Fruit fly (Drosophila melanogaster) whole organism, embryonic: ENCODE results near the gene Cdk1.

Source experiments
- Aef1 ChIP-seq: fragments of 200-800 bp; sonication (Bioruptor generic); IDR thresholded peaks from 3 replicates; pipeline ENCODE4 v1.3.6; 2022; ENCODE audit warnings: missing biosample characterization, missing genetic modification characterization
- CG1024 ChIP-seq: fragments of 200-800 bp; sonication (Bioruptor generic); IDR thresholded peaks from 2 replicates; pipeline ENCODE4 v1.3.6; 2022; ENCODE audit warnings: missing biosample characterization, missing genetic modification characterization
- CG11093 ChIP-seq: fragments of 200-800 bp; sonication (Bioruptor generic); IDR thresholded peaks from 3 replicates; pipeline ENCODE4 v1.3.6; 2022; ENCODE audit warnings: missing biosample characterization, missing genetic modification characterization
- CG11695 ChIP-seq: fragments of 200-800 bp; sonication (Bioruptor generic); IDR thresholded peaks from 3 replicates; pipeline ENCODE4 v1.3.6; 2022; ENCODE audit warnings: missing biosample characterization, missing genetic modification characterization
- CG15269 ChIP-seq: fragments of 200-800 bp; sonication (Bioruptor generic); optimal IDR thresholded peaks from 2 replicates; lab custom pipeline; 2018; ENCODE audit warnings: missing biosample characterization, mild to moderate bottlenecking, missing genetic modification characterization, moderate library complexity
- CG17829 ChIP-seq: fragments of 200-800 bp; optimal IDR thresholded peaks from 2 replicates; lab custom pipeline; 2019; ENCODE audit warnings: missing biosample characterization, mild to moderate bottlenecking, missing genetic modification characterization, moderate library complexity
- CG18599 ChIP-seq: fragments of 200-800 bp; sonication (Bioruptor generic); optimal IDR thresholded peaks from 3 replicates; lab custom pipeline; 2017; ENCODE audit warnings: missing biosample characterization, missing genetic modification characterization, mild to moderate bottlenecking, moderate library complexity, missing genetic modification reagents
- CG2202 ChIP-seq: fragments of 200-800 bp; sonication (Bioruptor generic); optimal IDR thresholded peaks from 2 replicates; lab custom pipeline; 2018; ENCODE audit warnings: missing biosample characterization, mild to moderate bottlenecking, missing genetic modification characterization
- CG34224 ChIP-seq: fragments of 200-800 bp; sonication (Bioruptor generic); IDR thresholded peaks from 3 replicates; pipeline ENCODE4 v1.3.6; 2022; ENCODE audit warnings: missing biosample characterization, missing genetic modification characterization; ENCODE audit not compliant: partially characterized antibody
- CG4282 ChIP-seq: fragments of 200-800 bp; sonication (Bioruptor generic); optimal IDR thresholded peaks from 2 replicates; lab custom pipeline; 2016; ENCODE audit warnings: missing biosample characterization, missing genetic modification characterization
- CG4617 ChIP-seq: fragments of 200-800 bp; sonication (Bioruptor generic); optimal IDR thresholded peaks from 3 replicates; lab custom pipeline; 2016; ENCODE audit warnings: missing biosample characterization, missing genetic modification characterization, borderline replicate concordance
- CG5953 ChIP-seq: fragments of 200-800 bp; sonication (Bioruptor generic); IDR thresholded peaks from 2 replicates; pipeline ENCODE4 v1.3.6; 2022; ENCODE audit warnings: missing biosample characterization, missing genetic modification characterization
- CG7745 ChIP-seq: fragments of 200-800 bp; sonication (Bioruptor generic); optimal IDR thresholded peaks from 2 replicates; lab custom pipeline; 2018; ENCODE audit warnings: missing biosample characterization, mild to moderate bottlenecking, missing genetic modification characterization, moderate library complexity
- CG7839 ChIP-seq: fragments of 200-800 bp; sonication (Bioruptor generic); optimal IDR thresholded peaks from 3 replicates; lab custom pipeline; 2018; ENCODE audit warnings: missing biosample characterization, mild to moderate bottlenecking, missing genetic modification characterization, moderate library complexity
- CG8944 ChIP-seq: fragments of 200-800 bp; sonication (Bioruptor generic); optimal IDR thresholded peaks from 3 replicates; lab custom pipeline; 2016; ENCODE audit warnings: missing biosample characterization, missing genetic modification characterization
- CG9797 ChIP-seq: fragments of 200-800 bp; sonication (Bioruptor generic); optimal IDR thresholded peaks from 3 replicates; lab custom pipeline; 2018; ENCODE audit warnings: missing biosample characterization, mild to moderate bottlenecking, missing genetic modification characterization
- CG9817 ChIP-seq: fragments of 200-800 bp; sonication (Bioruptor generic); optimal IDR thresholded peaks from 2 replicates; lab custom pipeline; 2018; ENCODE audit warnings: missing biosample characterization, mild to moderate bottlenecking, missing genetic modification characterization, moderate library complexity
- CrebB ChIP-seq: fragments of 200-800 bp; sonication (Bioruptor generic); optimal IDR thresholded peaks from 3 replicates; lab custom pipeline; 2018; ENCODE audit warnings: missing biosample characterization, mild to moderate bottlenecking, missing genetic modification characterization
- Dref ChIP-seq: fragments of 200-800 bp; sonication (Bioruptor generic); IDR thresholded peaks from 2 replicates; pipeline ENCODE4 v1.3.6; 2022; ENCODE audit warnings: missing biosample characterization, missing genetic modification characterization
- Drgx ChIP-seq: fragments of 200-800 bp; sonication (Bioruptor generic); IDR thresholded peaks from 2 replicates; pipeline ENCODE4 v1.3.6; 2022; ENCODE audit warnings: missing biosample characterization, missing genetic modification characterization
- ERR ChIP-seq: fragments of 200-800 bp; sonication (Bioruptor generic); optimal IDR thresholded peaks from 2 replicates; lab custom pipeline; 2016; ENCODE audit warnings: missing biosample characterization, missing genetic modification characterization
- H2.0 ChIP-seq: fragments of 200-800 bp; sonication (Bioruptor generic); IDR thresholded peaks from 2 replicates; pipeline ENCODE4 v1.3.6; 2022; ENCODE audit warnings: missing biosample characterization, missing genetic modification characterization
- HLH3B ChIP-seq: fragments of 200-800 bp; sonication (Bioruptor generic); IDR thresholded peaks from 2 replicates; pipeline ENCODE4 v1.3.6; 2022; ENCODE audit warnings: missing biosample characterization, missing genetic modification characterization
- MTF-1 ChIP-seq: fragments of 200-800 bp; sonication (Bioruptor generic); optimal IDR thresholded peaks from 2 replicates; lab custom pipeline; 2018; ENCODE audit warnings: missing biosample characterization, mild to moderate bottlenecking, missing genetic modification characterization, borderline replicate concordance
- Mrtf ChIP-seq: fragments of 200-800 bp; sonication (Bioruptor generic); IDR thresholded peaks from 3 replicates; pipeline ENCODE4 v1.3.6; 2022; ENCODE audit warnings: missing biosample characterization, missing genetic modification characterization
- NC2α ChIP-seq: fragments of 200-800 bp; sonication (Bioruptor generic); optimal IDR thresholded peaks from 2 replicates; lab custom pipeline; 2016; ENCODE audit warnings: missing biosample characterization, missing genetic modification characterization
- Nf-YA ChIP-seq: fragments of 200-800 bp; sonication (Bioruptor generic); IDR thresholded peaks from 2 replicates; pipeline ENCODE4 v1.3.6; 2022; ENCODE audit warnings: missing biosample characterization, missing genetic modification characterization
- PHDP ChIP-seq: fragments of 200-800 bp; sonication (Bioruptor generic); optimal IDR thresholded peaks from 3 replicates; lab custom pipeline; 2018; ENCODE audit warnings: missing biosample characterization, mild to moderate bottlenecking, missing genetic modification characterization, moderate library complexity
- Rfx ChIP-seq: fragments of 200-800 bp; sonication (Bioruptor generic); IDR thresholded peaks from 2 replicates; pipeline ENCODE4 v1.3.6; 2022; ENCODE audit warnings: missing biosample characterization, missing genetic modification characterization
- Rx ChIP-seq: fragments of 200-800 bp; sonication (Bioruptor generic); IDR thresholded peaks from 2 replicates; pipeline ENCODE4 v1.3.6; 2022; ENCODE audit warnings: missing biosample characterization, missing genetic modification characterization
- Six4 ChIP-seq: fragments of 200-800 bp; sonication (Bioruptor generic); optimal IDR thresholded peaks from 2 replicates; lab custom pipeline; 2016; ENCODE audit warnings: missing biosample characterization, missing genetic modification characterization
- ap ChIP-seq: fragments of 200-800 bp; sonication (Bioruptor generic); IDR thresholded peaks from 2 replicates; pipeline ENCODE4 v1.3.6; 2022; ENCODE audit warnings: missing biosample characterization, missing genetic modification characterization
- ara ChIP-seq: fragments of 200-800 bp; sonication (Bioruptor generic); IDR thresholded peaks from 2 replicates; pipeline ENCODE4 v1.3.6; 2022; ENCODE audit warnings: missing biosample characterization, missing genetic modification characterization
- bab2 ChIP-seq: fragments of 200-800 bp; sonication (Bioruptor generic); optimal IDR thresholded peaks from 2 replicates; lab custom pipeline; 2016; ENCODE audit warnings: missing biosample characterization, missing genetic modification characterization
- bigmax ChIP-seq: fragments of 200-800 bp; sonication (Bioruptor generic); optimal IDR thresholded peaks from 2 replicates; lab custom pipeline; 2018; ENCODE audit warnings: missing biosample characterization, mild to moderate bottlenecking, missing genetic modification characterization
- chinmo ChIP-seq: fragments of 200-800 bp; sonication (Bioruptor generic); IDR thresholded peaks from 4 replicates; pipeline ENCODE4 v1.3.6; 2022; ENCODE audit warnings: missing biosample characterization, missing genetic modification characterization; ENCODE audit not compliant: partially characterized antibody
- crol ChIP-seq: fragments of 200-800 bp; sonication (Bioruptor generic); IDR thresholded peaks from 2 replicates; pipeline ENCODE4 v1.3.6; 2022; ENCODE audit warnings: missing biosample characterization, missing genetic modification characterization
- disco-r ChIP-seq: fragments of 200-800 bp; sonication (Bioruptor generic); optimal IDR thresholded peaks from 2 replicates; lab custom pipeline; 2016; ENCODE audit warnings: missing biosample characterization, missing genetic modification characterization
- dm ChIP-seq: fragments of 200-800 bp; sonication (Bioruptor generic); optimal IDR thresholded peaks from 3 replicates; lab custom pipeline; 2016; ENCODE audit warnings: missing biosample characterization, missing genetic modification characterization
- emc ChIP-seq: fragments of 200-800 bp; sonication (Bioruptor generic); optimal IDR thresholded peaks from 2 replicates; lab custom pipeline; 2016; ENCODE audit warnings: missing biosample characterization, missing genetic modification characterization
- fru ChIP-seq: fragments of >200 bp; optimal IDR thresholded peaks from 2 replicates; lab custom pipeline; 2017
- gro ChIP-seq: fragments of 200-800 bp; sonication (Bioruptor generic); optimal IDR thresholded peaks from 2 replicates; lab custom pipeline; 2016; ENCODE audit warnings: missing biosample characterization, missing genetic modification characterization
- ham ChIP-seq: fragments of 200-800 bp; sonication (Bioruptor generic); IDR thresholded peaks from 2 replicates; pipeline ENCODE4 v1.3.6; 2022; ENCODE audit warnings: missing biosample characterization, missing genetic modification characterization
- ken ChIP-seq: fragments of 200-800 bp; sonication (Bioruptor generic); IDR thresholded peaks from 3 replicates; pipeline ENCODE4 v1.3.6; 2022; ENCODE audit warnings: missing biosample characterization, missing genetic modification characterization
- org-1 ChIP-seq: fragments of 200-800 bp; sonication (Bioruptor generic); optimal IDR thresholded peaks from 2 replicates; lab custom pipeline; 2017; ENCODE audit warnings: missing biosample characterization, missing genetic modification characterization
- sens-2 ChIP-seq: fragments of 200-800 bp; sonication (Bioruptor generic); IDR thresholded peaks from 2 replicates; pipeline ENCODE4 v1.3.6; 2022; ENCODE audit warnings: missing biosample characterization, missing genetic modification characterization
- sim ChIP-seq: fragments of 200-800 bp; sonication (Bioruptor generic); IDR thresholded peaks from 2 replicates; pipeline ENCODE4 v1.3.6; 2022; ENCODE audit warnings: missing biosample characterization, missing genetic modification characterization
- slbo ChIP-seq: fragments of 200-800 bp; sonication (Bioruptor generic); IDR thresholded peaks from 2 replicates; pipeline ENCODE4 v1.3.6; 2022; ENCODE audit warnings: missing biosample characterization, missing genetic modification characterization
- slp2 ChIP-seq: fragments of 200-800 bp; sonication (Bioruptor generic); optimal IDR thresholded peaks from 2 replicates; lab custom pipeline; 2016; ENCODE audit warnings: missing biosample characterization, missing genetic modification characterization
- stwl ChIP-seq: fragments of 200-800 bp; sonication (Bioruptor generic); optimal IDR thresholded peaks from 3 replicates; lab custom pipeline; 2018; ENCODE audit warnings: missing biosample characterization, mild to moderate bottlenecking, missing genetic modification characterization, moderate library complexity
- zen ChIP-seq: fragments of 200-800 bp; sonication (Bioruptor generic); optimal IDR thresholded peaks from 3 replicates; lab custom pipeline; 2018; ENCODE audit warnings: missing biosample characterization, mild to moderate bottlenecking, missing genetic modification characterization, moderate library complexity

Cdk1 gene

DNA sequence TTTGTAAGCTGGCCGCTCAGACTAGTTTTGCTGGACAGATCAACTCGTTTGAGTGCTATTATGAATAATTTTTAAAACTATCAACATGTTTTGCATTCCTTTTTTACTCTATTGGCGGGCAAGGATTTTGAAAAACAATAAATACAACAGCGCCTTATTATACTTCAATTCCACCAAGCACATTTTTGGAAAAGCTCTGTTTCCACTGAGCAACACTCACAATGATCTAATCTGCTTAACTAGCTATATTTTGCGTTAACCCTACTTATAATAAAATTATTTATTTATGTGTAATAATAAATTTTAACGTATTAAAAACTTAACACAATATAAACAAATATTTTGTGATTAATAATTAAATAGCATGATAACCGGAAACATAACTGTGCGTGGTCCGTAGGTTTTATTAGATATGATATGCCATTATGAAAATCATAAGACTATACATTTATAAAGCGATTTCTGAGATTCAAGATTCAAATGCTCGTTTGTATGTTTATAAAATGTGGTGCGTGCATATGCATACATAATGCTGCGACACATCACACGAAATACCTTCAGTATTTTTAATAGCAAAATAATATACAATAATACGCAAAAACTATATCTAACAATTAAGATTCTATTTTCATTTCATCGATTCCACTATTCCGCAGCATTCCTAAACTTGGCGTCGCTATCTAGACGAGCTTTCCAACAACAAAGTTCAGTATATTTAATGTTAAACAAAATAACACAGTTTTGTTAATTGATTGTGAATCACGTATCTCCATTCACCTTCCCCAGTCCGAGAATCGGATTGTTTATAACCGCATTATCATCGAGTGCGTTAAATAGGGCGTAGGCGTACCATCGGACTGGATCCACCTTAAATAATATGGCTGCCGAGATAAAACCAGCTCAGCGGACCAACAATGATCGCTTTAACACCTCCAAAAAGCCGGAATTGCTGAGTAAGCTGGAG, 36.9 kb upstream of the Cdk1 start, which contains the start of the genes pie and Wdfy2 (continued):
- TF ChIP-seq CG7745 (tag; lab: Kevin White, UChicago): no peak
- TF ChIP-seq CG11695 (GFP tag; lab: Robert Waterston, UW): no peak
- no peak for TF ChIP-seq ap
- TF ChIP-seq CG15269 (tag; lab: Kevin White, UChicago): no peak
- TF ChIP-seq CG5953 (GFP tag; lab: Robert Waterston, UW): no peak
- TF ChIP-seq CG17829: no peak
- TF ChIP-seq PHDP (tag; lab: Kevin White, UChicago): no peak
- peak; percentile 89 for TF ChIP-seq CG1024 (GFP tag; lab: Robert Waterston, UW)
- no peak for TF ChIP-seq Rx
- TF ChIP-seq CG34224 (GFP tag; lab: Robert Waterston, UW): no peak
- no peak for TF ChIP-seq disco-r
- no peak for TF ChIP-seq CG9817
- no peak for TF ChIP-seq Six4 (GFP tag; lab: Kevin White, UChicago)
- no peak for TF ChIP-seq bigmax (GFP tag; lab: Kevin White, UChicago)
- no peak for TF ChIP-seq stwl (tag; lab: Kevin White, UChicago)
- no peak for TF ChIP-seq CG2202 (tag; lab: Kevin White, UChicago)
- no peak for TF ChIP-seq slp2 (GFP tag; lab: Kevin White, UChicago)
- no peak for TF ChIP-seq NC2α (GFP tag; lab: Kevin White, UChicago)
- no peak for TF ChIP-seq ERR (GFP tag; lab: Kevin White, UChicago)
- no peak for TF ChIP-seq ara (GFP tag; lab: Robert Waterston, UW)
- no peak for TF ChIP-seq sens-2 (GFP tag; lab: Robert Waterston, UW)
- no peak for TF ChIP-seq Nf-YA (GFP tag; lab: Robert Waterston, UW)
- TF ChIP-seq crol (GFP tag; lab: Robert Waterston, UW): no peak
- TF ChIP-seq zen (tag; lab: Kevin White, UChicago): peak; percentile 15
- no peak for TF ChIP-seq fru (lab: Kevin White, UChicago)
- no peak for TF ChIP-seq CG9797
- no peak for TF ChIP-seq bab2
- no peak for TF ChIP-seq ham
- no peak for TF ChIP-seq emc (GFP tag; lab: Kevin White, UChicago)
- TF ChIP-seq H2.0 (GFP tag; lab: Robert Waterston, UW): no peak
- 0 out of 2 replicates have a peak, but pooled peaks have one; percentile 13 for TF ChIP-seq Rfx (GFP tag; lab: Robert Waterston, UW)
- no peak for TF ChIP-seq dm (GFP tag; lab: Kevin White, UChicago)
- no peak for TF ChIP-seq HLH3B (GFP tag; lab: Robert Waterston, UW)
- no peak for TF ChIP-seq chinmo (GFP tag; lab: Robert Waterston, UW)
- no peak for TF ChIP-seq CG8944 (GFP tag; lab: Kevin White, UChicago)
- peak; percentile 47 for TF ChIP-seq Dref
- peak; percentile 29; the same call in 1 of the 3 replicates for TF ChIP-seq Aef1 (GFP tag; lab: Robert Waterston, UW)
- TF ChIP-seq slbo: 0 out of 2 replicates have a peak, but pooled peaks have one; percentile 22
- no peak for TF ChIP-seq MTF-1 (GFP tag; lab: Kevin White, UChicago)
- no peak for TF ChIP-seq sim (GFP tag; lab: Robert Waterston, UW)
- no peak for TF ChIP-seq org-1 (GFP tag; lab: Kevin White, UChicago)
- TF ChIP-seq CG4617 (GFP tag; lab: Kevin White, UChicago): peak; percentile 29
- no peak for TF ChIP-seq CG7839 (tag; lab: Kevin White, UChicago)
- no peak for TF ChIP-seq CG11093
- TF ChIP-seq ken (GFP tag; lab: Robert Waterston, UW): no peak
- no peak for TF ChIP-seq CrebB
- TF ChIP-seq CG18599 (GFP tag; lab: Kevin White, UChicago): no peak
- TF ChIP-seq gro (GFP tag; lab: Kevin White, UChicago): no peak
- TF ChIP-seq CG4282: no peak
- no peak for TF ChIP-seq Drgx
- TF ChIP-seq Mrtf (GFP tag; lab: Robert Waterston, UW): no peak
